Fruit fly (Drosophila melanogaster) whole organism, prepupa: ENCODE results near the gene CG32720.
A peak's percentile ranks its signal among the peaks of the same experiment; 100 is the strongest.

Experiments used
- CG3032 ChIP-seq: fragments of 200-800 bp; optimal IDR thresholded peaks from 2 replicates; lab custom pipeline; 2019; ENCODE audit warnings: missing biosample characterization, mild to moderate bottlenecking, missing genetic modification characterization, moderate library complexity
- CG31627 ChIP-seq: fragments of 200-800 bp; sonication (Bioruptor generic); optimal IDR thresholded peaks from 3 replicates; lab custom pipeline; 2016; ENCODE audit warnings: missing biosample characterization, missing genetic modification characterization
- CG32006 ChIP-seq: fragments of 200-800 bp; sonication (Bioruptor generic); optimal IDR thresholded peaks from 3 replicates; lab custom pipeline; 2017; ENCODE audit warnings: missing biosample characterization, mild to moderate bottlenecking, missing genetic modification characterization
- CG8319 ChIP-seq: fragments of 200-800 bp; sonication (Bioruptor generic); optimal IDR thresholded peaks from 3 replicates; lab custom pipeline; 2016; ENCODE audit warnings: missing biosample characterization, missing genetic modification characterization
- CG9139 ChIP-seq: fragments of 200-800 bp; sonication (Bioruptor generic); optimal IDR thresholded peaks from 3 replicates; lab custom pipeline; 2017; ENCODE audit warnings: missing biosample characterization, mild to moderate bottlenecking, missing genetic modification characterization
- Ets21C ChIP-seq: fragments of 200-800 bp; sonication (Bioruptor generic); optimal IDR thresholded peaks from 3 replicates; lab custom pipeline; 2016; ENCODE audit warnings: missing biosample characterization, missing genetic modification characterization
- Hr39 ChIP-seq: fragments of 200-800 bp; sonication (Bioruptor generic); optimal IDR thresholded peaks from 2 replicates; lab custom pipeline; 2016; ENCODE audit warnings: missing biosample characterization, missing genetic modification characterization
- Smox ChIP-seq: fragments of 200-800 bp; sonication (Bioruptor generic); optimal IDR thresholded peaks from 3 replicates; lab custom pipeline; 2016; ENCODE audit warnings: missing biosample characterization, missing genetic modification characterization
- dsx ChIP-seq: fragments of 200-800 bp; optimal IDR thresholded peaks from 3 replicates; lab custom pipeline; 2019; ENCODE audit warnings: missing biosample characterization, mild to moderate bottlenecking, missing genetic modification characterization, moderate library complexity; ENCODE audit not compliant: poor library complexity, severe bottlenecking
- lz ChIP-seq: fragments of 200-800 bp; sonication (Bioruptor generic); optimal IDR thresholded peaks from 3 replicates; lab custom pipeline; 2016; ENCODE audit warnings: missing biosample characterization, missing genetic modification characterization
- net ChIP-seq: fragments of 200-800 bp; sonication (Bioruptor generic); optimal IDR thresholded peaks from 3 replicates; lab custom pipeline; 2016; ENCODE audit warnings: missing biosample characterization, missing genetic modification characterization

DNA sequence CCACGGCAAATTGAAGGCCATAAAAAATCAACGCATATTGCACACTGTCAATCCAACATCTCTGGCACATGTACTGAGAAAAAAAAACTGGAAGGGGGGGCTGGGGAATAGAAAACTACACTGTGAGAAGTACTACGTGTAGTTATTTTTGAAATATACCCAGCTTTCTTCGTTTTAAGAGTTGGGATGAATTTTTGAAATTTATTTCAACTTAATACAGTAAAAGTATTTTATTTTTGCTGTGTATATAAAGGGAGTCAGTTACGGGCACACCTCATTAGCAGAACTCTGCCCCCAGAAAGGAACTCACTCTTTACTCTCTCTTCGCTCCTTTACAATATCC is 4.7 kb upstream of the CG32720 start:
- TF ChIP-seq lz (GFP tag; lab: Kevin White, UChicago) (peak; percentile 57), CG3032 (tag; lab: Kevin White, UChicago) (peak; percentile 1), CG9139 (no peak), Ets21C (peak; percentile 28), dsx (GFP tag; lab: Kevin White, UChicago) (no peak), Hr39 (GFP tag; lab: Kevin White, UChicago) (peak; percentile 54), CG32006 (GFP tag; lab: Kevin White, UChicago) (peak; percentile 1), Smox (GFP tag; lab: Kevin White, UChicago) (peak; percentile 61), CG31627 (GFP tag; lab: Kevin White, UChicago) (peak; percentile 63), CG8319 (GFP tag; lab: Kevin White, UChicago) (no peak), net (GFP tag; lab: Kevin White, UChicago) (no peak)
